Worm (Caenorhabditis elegans): ENCODE data around the gene Y71H2AM.20.

Y71H2AM.20 gene

DNA sequence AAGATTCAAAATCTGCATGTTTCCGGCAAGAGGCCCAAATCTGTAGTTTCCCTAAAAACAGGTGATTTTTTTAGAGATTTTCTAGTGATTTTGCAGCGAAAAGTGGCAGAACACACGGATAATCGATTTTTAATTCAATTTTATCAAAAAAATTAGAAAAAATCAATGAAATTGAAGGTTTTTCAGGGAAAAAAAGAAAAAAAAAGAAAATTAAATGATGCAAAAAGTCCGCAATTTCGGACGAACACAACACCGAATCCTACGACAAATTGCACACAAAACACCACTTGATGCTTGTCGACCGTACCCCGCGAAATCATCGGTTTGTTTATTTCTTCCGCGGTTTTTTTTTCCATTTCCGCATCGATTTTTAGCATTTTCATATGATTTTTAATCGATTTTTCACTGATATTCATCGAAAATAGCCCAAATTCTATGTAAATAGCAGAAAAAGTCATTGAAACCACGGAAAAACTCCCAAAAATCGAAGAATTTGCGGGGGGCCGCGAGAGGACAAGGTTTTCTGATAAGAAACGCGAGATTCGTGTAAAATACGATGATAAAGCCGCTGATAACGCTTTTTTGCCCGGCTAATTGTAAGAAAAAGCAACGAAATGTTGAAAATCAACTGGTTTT, 29.3 kb upstream of the Y71H2AM.20 start, which contains the start of gene tufm-1 (continued):
- TF ChIP-seq nhr-71 (tag; optimal IDR thresholded peaks at IDR 0.05) (peak; percentile 56), lin-13 (GFP tag; optimal IDR thresholded peaks at IDR 0.05) (peak; percentile 36), snpc-4 (tag; optimal IDR thresholded peaks at IDR 0.05) (peak; percentile 10), ets-5 (GFP tag; IDR thresholded peaks at IDR 0.05) (no peak), fkh-10 (GFP tag; optimal IDR thresholded peaks at IDR 0.05) (no peak), Y116A8C.19 (tag; optimal IDR thresholded peaks at IDR 0.05; ENCODE audit: borderline replicate concordance) (no peak), nhr-90 (tag; optimal IDR thresholded peaks at IDR 0.05; ENCODE audit: poor library complexity) (no peak), elt-2 (tag; optimal IDR thresholded peaks at IDR 0.05) (peak; percentile 21), mab-9 (GFP tag; IDR thresholded peaks at IDR 0.05) (no peak), ztf-11 (tag; optimal IDR thresholded peaks at IDR 0.05) (no peak)

DNA sequence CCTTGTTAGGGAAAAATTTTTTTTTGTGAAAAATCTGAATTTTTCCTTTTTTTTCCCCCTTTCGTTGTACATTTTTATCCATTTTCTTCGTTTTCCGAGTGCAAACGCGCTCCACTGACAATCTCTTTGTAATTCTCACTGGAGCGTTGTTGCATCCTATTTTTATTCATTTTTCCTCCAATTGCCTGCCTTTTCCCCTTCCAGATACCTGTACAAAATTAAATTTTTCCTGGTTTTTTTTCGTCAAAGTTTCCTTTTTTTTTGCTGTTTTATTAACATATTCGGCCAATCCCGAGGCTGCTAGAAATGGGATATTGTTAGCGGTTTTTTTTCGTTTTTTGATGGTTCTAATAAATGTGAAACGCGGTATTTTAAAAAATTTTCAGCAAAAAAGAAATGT, 25.7 kb upstream of the Y71H2AM.20 start:
- TF ChIP-seq vab-15 (tag; optimal IDR thresholded peaks at IDR 0.05) (no peak), pqm-1 (tag; optimal IDR thresholded peaks at IDR 0.05) (no peak), unc-86 (tag; optimal IDR thresholded peaks at IDR 0.05) (no peak), C16A3.4 (tag; optimal IDR thresholded peaks at IDR 0.05) (no peak), snpc-4 (tag; optimal IDR thresholded peaks at IDR 0.05) (no peak), ceh-82 (tag; optimal IDR thresholded peaks at IDR 0.05) (no peak), nhr-71 (tag; optimal IDR thresholded peaks at IDR 0.05) (peak; percentile 7), efl-1 (optimal IDR thresholded peaks at IDR 0.05) (peak; percentile 5 to 6), efl-1 (GFP tag; optimal IDR thresholded peaks at IDR 0.05 in 1 of 2) (no peak), tbx-2 (tag; optimal IDR thresholded peaks at IDR 0.05) (no peak), aly-2 (tag; optimal IDR thresholded peaks at IDR 0.05) (peak; percentile 23), fos-1 (tag; optimal IDR thresholded peaks at IDR 0.05) (no peak)

DNA sequence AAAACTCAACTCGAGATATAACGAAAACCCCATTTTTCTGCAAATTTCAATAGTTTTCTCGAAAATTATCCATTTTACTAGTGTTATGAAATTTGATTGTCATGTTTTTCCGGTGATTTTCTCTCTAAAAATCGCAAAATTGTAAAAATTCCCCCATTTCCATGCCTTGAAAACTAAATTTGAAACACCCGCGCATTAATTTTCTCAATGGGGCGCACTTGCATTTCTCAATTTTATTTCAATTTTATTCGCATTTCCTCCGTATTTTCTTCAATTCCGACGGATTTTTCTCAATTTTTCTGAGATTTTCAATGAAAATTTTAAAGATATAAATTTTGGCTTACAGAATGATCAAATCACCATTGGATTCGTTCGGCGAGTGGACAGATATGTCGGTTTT, 19.3 kb upstream of the Y71H2AM.20 start, which contains the start of gene Y71H2AM.3:
Gene Y71H2AM.3 (plus strand): TSS at position 347 of the 400 bp plus-strand sequence.
- TF ChIP-seq ceh-82 (tag; optimal IDR thresholded peaks at IDR 0.05) (peak in 2 of 3 experiments; percentile 25 to 67), dpl-1 (GFP tag; optimal IDR thresholded peaks at IDR 0.05) (peak; percentile 92 to 94 (median 93)), nhr-90 (tag; optimal IDR thresholded peaks at IDR 0.05; ENCODE audit: poor library complexity) (peak; percentile 30), lin-13 (GFP tag; optimal IDR thresholded peaks at IDR 0.05) (peak; percentile 23), unc-62 (GFP tag; optimal IDR thresholded peaks at IDR 0.05) (no peak), efl-1 (optimal IDR thresholded peaks at IDR 0.05) (peak; percentile 95 to 96), efl-1 (GFP tag; optimal IDR thresholded peaks at IDR 0.05 in 1 of 2) (peak; percentile 95 to 99), irx-1 (tag; optimal IDR thresholded peaks at IDR 0.05) (no peak), nhr-19 (GFP tag; conservative IDR thresholded peaks at IDR 0.05) (peak; percentile 51), sptf-1 (tag; optimal IDR thresholded peaks at IDR 0.05) (no peak), nhr-11 (tag; optimal IDR thresholded peaks at IDR 0.05) (no peak), C16A3.4 (tag; optimal IDR thresholded peaks at IDR 0.05) (peak; percentile 6), nhr-47 (tag; optimal IDR thresholded peaks at IDR 0.05) (peak; percentile 75), xbp-1 (tag; optimal IDR thresholded peaks at IDR 0.05) (peak; percentile 52), elt-2 (tag; optimal IDR thresholded peaks at IDR 0.05) (no peak), nhr-12 (tag; optimal IDR thresholded peaks at IDR 0.05) (no peak), grh-1 (GFP tag; IDR thresholded peaks at IDR 0.05) (no peak), mef-2 (tag; optimal IDR thresholded peaks at IDR 0.05) (no peak), pax-3 (tag; optimal IDR thresholded peaks at IDR 0.05) (no peak), pqm-1 (tag; optimal IDR thresholded peaks at IDR 0.05) (no peak), unc-86 (tag; optimal IDR thresholded peaks at IDR 0.05) (peak; percentile 23), F16B12.6 (tag; optimal IDR thresholded peaks at IDR 0.05) (peak; percentile 37), hlh-17 (GFP tag; optimal IDR thresholded peaks at IDR 0.05; ENCODE audit: borderline replicate concordance) (no peak), lsy-2 (tag; optimal IDR thresholded peaks at IDR 0.05) (peak; percentile 67 to 75), mep-1 (tag; optimal IDR thresholded peaks at IDR 0.05) (peak; percentile 70), blmp-1 (tag; optimal IDR thresholded peaks at IDR 0.05) (no peak), fkh-10 (GFP tag; optimal IDR thresholded peaks at IDR 0.05) (no peak), ceh-90 (tag; optimal IDR thresholded peaks at IDR 0.05) (no peak), lir-3 (tag; optimal IDR thresholded peaks at IDR 0.05; ENCODE audit: poor library complexity) (no peak), ztf-11 (tag; optimal IDR thresholded peaks at IDR 0.05) (no peak), snpc-4 (tag; optimal IDR thresholded peaks at IDR 0.05) (peak; percentile 4), aly-2 (tag; optimal IDR thresholded peaks at IDR 0.05) (no peak), nhr-85 (tag) (no peak), egl-27 (tag; optimal IDR thresholded peaks at IDR 0.05) (no peak), hpl-2 (GFP tag; optimal IDR thresholded peaks at IDR 0.05) (no peak), egl-13 (tag; optimal IDR thresholded peaks at IDR 0.05) (no peak), hlh-4 (tag; optimal IDR thresholded peaks at IDR 0.05) (no peak), isw-1 (GFP tag; IDR thresholded peaks at IDR 0.05) (no peak; the same call in 1 of the 2 replicates), lin-35 (GFP tag; optimal IDR thresholded peaks at IDR 0.05) (peak; percentile 95 to 96)

All from whole organism, L1 larva.